Worm (Caenorhabditis elegans) whole organism, L3 larva: ENCODE data around the gene F18E9.8.

Experiments
- ama-1 ChIP-seq: fragments of 150-350 bp; optimal IDR thresholded peaks from 2 replicates; lab custom pipeline; 2018
- ceh-16 ChIP-seq: sonication (generic microtip); optimal IDR thresholded peaks from 2 replicates; lab custom pipeline; 2017; ENCODE audit warnings: missing biosample characterization, missing genetic modification characterization
- egl-27 ChIP-seq: sonication (generic microtip); optimal IDR thresholded peaks from 4 replicates; lab custom pipeline; 2017; ENCODE audit warnings: missing biosample characterization, missing genetic modification reagents, missing genetic modification characterization
- elt-3 ChIP-seq, 3 experiments: fragments of 150-350 bp in 1 of 3; sonication (generic microtip) in 2 of 3; optimal IDR thresholded peaks; 2 replicates in 2 of 3; 4 replicates in 1 of 3; lab custom pipeline; 2014 to 2017; ENCODE audit warnings: missing biosample characterization in 3 of 3, missing genetic modification characterization in 3 of 3
- fkh-10 ChIP-seq: sonication (generic microtip); optimal IDR thresholded peaks from 2 replicates; lab custom pipeline; 2017; ENCODE audit warnings: missing biosample characterization, missing genetic modification reagents, missing genetic modification characterization
- nfya-1 ChIP-seq: sonication (generic microtip); optimal IDR thresholded peaks from 2 replicates; lab custom pipeline; 2017; ENCODE audit warnings: missing genetic modification characterization, mild to moderate bottlenecking, missing compliant biosample characterization, antibody characterized with exemption, moderate library complexity; ENCODE audit not compliant: insufficient read depth
- nhr-43 ChIP-seq: sonication (generic microtip); optimal IDR thresholded peaks from 2 replicates; lab custom pipeline; 2016; ENCODE audit warnings: mild to moderate bottlenecking, missing genetic modification characterization, missing compliant biosample characterization; ENCODE audit not compliant: poor library complexity, severe bottlenecking
- nhr-77 ChIP-seq: fragments of 150-350 bp; optimal IDR thresholded peaks from 2 replicates; lab custom pipeline; 2014; ENCODE audit warnings: missing biosample characterization, missing genetic modification characterization
- pqm-1 ChIP-seq: fragments of 150-350 bp; optimal IDR thresholded peaks from 2 replicates; lab custom pipeline; 2017; ENCODE audit warnings: missing biosample characterization, missing genetic modification characterization, inconsistent platforms
- sea-2 ChIP-seq: fragments of 150-350 bp; sonication (generic microtip); optimal IDR thresholded peaks from 4 replicates; lab custom pipeline; 2014; ENCODE audit warnings: missing biosample characterization, missing genetic modification reagents, missing genetic modification characterization
- snpc-4 ChIP-seq: fragments of 150-350 bp; optimal IDR thresholded peaks from 2 replicates; lab custom pipeline; 2014; ENCODE audit warnings: missing biosample characterization, missing genetic modification characterization
- tbx-2 ChIP-seq: sonication (generic microtip); optimal IDR thresholded peaks from 2 replicates; lab custom pipeline; 2016; ENCODE audit warnings: mild to moderate bottlenecking, missing genetic modification characterization, missing compliant biosample characterization
- zag-1 ChIP-seq: fragments of 150-350 bp; optimal IDR thresholded peaks from 2 replicates; lab custom pipeline; 2014; ENCODE audit warnings: missing biosample characterization, missing genetic modification characterization
- ztf-4 ChIP-seq: fragments of 150-350 bp; optimal IDR thresholded peaks from 2 replicates; lab custom pipeline; 2014; ENCODE audit warnings: missing biosample characterization, missing genetic modification characterization

DNA sequence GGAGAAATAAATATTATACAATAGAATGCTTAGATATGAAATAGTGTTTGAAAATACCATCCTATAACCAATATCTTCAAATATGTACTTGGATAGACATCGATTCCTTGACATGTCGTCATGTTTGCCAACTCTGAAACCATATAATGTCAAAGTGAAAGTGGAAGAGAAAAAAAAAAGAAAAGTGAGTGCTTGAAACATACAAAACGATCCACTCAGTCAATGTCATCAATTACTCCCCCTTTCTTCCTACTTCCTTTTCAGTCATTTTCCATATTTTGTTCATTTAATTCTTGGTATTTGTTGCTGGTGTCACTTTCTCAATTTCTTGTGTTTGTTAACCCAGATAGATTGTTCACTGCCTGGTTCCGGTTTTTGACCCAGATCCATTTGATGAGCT lies 1.1 kb downstream of the F18E9.8 start, which contains the start of gene F18E9.4:
- TF ChIP-seq ama-1 (no peak), ceh-16 (tag; lab: Kevin White, UChicago) (no peak), egl-27 (tag; lab: Kevin White, UChicago) (no peak), sea-2 (GFP tag; lab: Kevin White, UChicago) (no peak), pqm-1 (tag; lab: Kevin White, UChicago) (no peak), elt-3 (tag; optimal IDR thresholded peaks at IDR 0.05; lab: Kevin White, UChicago) (no peak), tbx-2 (tag; lab: Kevin White, UChicago) (no peak), snpc-4 (no peak), fkh-10 (no peak), zag-1 (tag; lab: Kevin White, UChicago) (no peak), ztf-4 (no peak), nhr-77 (tag; lab: Kevin White, UChicago) (no peak), nfya-1 (tag; lab: Kevin White, UChicago) (no peak), nhr-43 (tag; lab: Kevin White, UChicago) (no peak)
